Fruit fly (Drosophila melanogaster): ENCODE data around the gene sstn.

dm6 chr3L:15061605-15062004 lies 32.9 kb downstream of the sstn start, which contains the start of gene CG13460:
- no peak for TF ChIP-seq Sin3A (optimal IDR thresholded peaks at IDR 0.05)
- no peak for TF ChIP-seq h (optimal IDR thresholded peaks at IDR 0.05)
- no peak for TF ChIP-seq ttk (optimal IDR thresholded peaks at IDR 0.05)
